Worm (Caenorhabditis elegans) whole organism, late embryonic: ENCODE measurements around the gene gcl-1.

Source experiments
- C38D4.7 ChIP-seq: fragments of 200-800 bp; sonication (Bioruptor generic); optimal IDR thresholded peaks from 2 replicates; lab custom pipeline; 2018; ENCODE audit warnings: mild to moderate bottlenecking, missing genetic modification characterization, moderate library complexity, missing compliant biosample characterization
- K02D7.2 ChIP-seq: sonication (generic microtip); optimal IDR thresholded peaks from 2 replicates; lab custom pipeline; 2017; ENCODE audit warnings: mild to moderate bottlenecking, missing genetic modification characterization, missing compliant biosample characterization
- K09A11.1 ChIP-seq: sonication (generic microtip); optimal IDR thresholded peaks from 2 replicates; lab custom pipeline; 2017; ENCODE audit warnings: antibody characterized with exemption, mild to moderate bottlenecking, missing genetic modification characterization, missing compliant biosample characterization; ENCODE audit not compliant: insufficient read depth
- ahr-1 ChIP-seq: sonication (generic microtip); optimal IDR thresholded peaks from 2 replicates; lab custom pipeline; 2016; ENCODE audit warnings: missing genetic modification characterization, missing compliant biosample characterization
- ceh-14 ChIP-seq: sonication (generic microtip); optimal IDR thresholded peaks from 2 replicates; lab custom pipeline; 2016; ENCODE audit warnings: missing genotype, missing genetic modification characterization, missing compliant biosample characterization
- ceh-2 ChIP-seq: sonication (generic microtip); optimal IDR thresholded peaks from 2 replicates; lab custom pipeline; 2016; ENCODE audit warnings: missing genotype, missing genetic modification characterization, missing compliant biosample characterization
- ceh-24 ChIP-seq: sonication (generic microtip); optimal IDR thresholded peaks from 2 replicates; lab custom pipeline; 2016; ENCODE audit warnings: mild to moderate bottlenecking, missing genetic modification characterization, missing compliant biosample characterization
- ceh-30 ChIP-seq: fragments of 150-350 bp; optimal IDR thresholded peaks from 2 replicates; lab custom pipeline; 2014; ENCODE audit warnings: missing biosample characterization, missing genetic modification characterization
- ceh-6 ChIP-seq: fragments of 200-800 bp; sonication (Bioruptor generic); optimal IDR thresholded peaks from 2 replicates; lab custom pipeline; 2018; ENCODE audit warnings: mild to moderate bottlenecking, missing genetic modification characterization, missing compliant biosample characterization
- ceh-9 ChIP-seq: sonication (generic microtip); optimal IDR thresholded peaks from 2 replicates; lab custom pipeline; 2016; ENCODE audit warnings: mild to moderate bottlenecking, missing genetic modification characterization, inconsistent platforms, missing compliant biosample characterization
- dmd-4 ChIP-seq: sonication (generic microtip); optimal IDR thresholded peaks from 2 replicates; lab custom pipeline; 2016; ENCODE audit warnings: borderline replicate concordance, missing genetic modification characterization, missing compliant biosample characterization
- elt-2 ChIP-seq: sonication (generic microtip); optimal IDR thresholded peaks from 2 replicates; lab custom pipeline; 2016; ENCODE audit warnings: missing genetic modification reagents, missing genetic modification characterization, missing compliant biosample characterization
- eyg-1 ChIP-seq: sonication (generic microtip); optimal IDR thresholded peaks from 2 replicates; lab custom pipeline; 2016; ENCODE audit warnings: missing genotype, missing genetic modification characterization, missing compliant biosample characterization
- fkh-10 ChIP-seq: fragments of 150-350 bp; optimal IDR thresholded peaks from 2 replicates; lab custom pipeline; 2014; ENCODE audit warnings: missing biosample characterization, missing genetic modification reagents, missing genetic modification characterization
- fkh-6 ChIP-seq: sonication (generic microtip); optimal IDR thresholded peaks from 2 replicates; lab custom pipeline; 2016; ENCODE audit warnings: missing genetic modification characterization, missing compliant biosample characterization
- hlh-13 ChIP-seq: fragments of 200-800 bp; sonication (Bioruptor generic); optimal IDR thresholded peaks from 2 replicates; lab custom pipeline; 2018; ENCODE audit warnings: mild to moderate bottlenecking, missing genetic modification characterization, missing compliant biosample characterization
- hlh-15 ChIP-seq: sonication (generic microtip); optimal IDR thresholded peaks from 2 replicates; lab custom pipeline; 2016; ENCODE audit warnings: missing genetic modification characterization, missing compliant biosample characterization
- hlh-30 ChIP-seq: sonication (generic microtip); optimal IDR thresholded peaks from 2 replicates; lab custom pipeline; 2017; ENCODE audit warnings: antibody characterized with exemption, missing genetic modification characterization, missing compliant biosample characterization; ENCODE audit not compliant: insufficient read depth
- hlh-6 ChIP-seq: sonication (generic microtip); optimal IDR thresholded peaks from 2 replicates; lab custom pipeline; 2016; ENCODE audit warnings: missing genotype, missing genetic modification characterization, missing compliant biosample characterization
- hlh-8 ChIP-seq: sonication (generic microtip); optimal IDR thresholded peaks from 2 replicates; lab custom pipeline; 2016; ENCODE audit warnings: missing genotype, missing genetic modification characterization, missing compliant biosample characterization
- lim-6 ChIP-seq: sonication (generic microtip); optimal IDR thresholded peaks from 2 replicates; lab custom pipeline; 2016; ENCODE audit warnings: missing genetic modification characterization, missing compliant biosample characterization
- lin-11 ChIP-seq: fragments of 200-800 bp; sonication (Bioruptor generic); optimal IDR thresholded peaks from 2 replicates; lab custom pipeline; 2018; ENCODE audit warnings: mild to moderate bottlenecking, missing genetic modification characterization, missing compliant biosample characterization
- mec-3 ChIP-seq: sonication (generic microtip); optimal IDR thresholded peaks from 2 replicates; lab custom pipeline; 2016; ENCODE audit warnings: borderline replicate concordance, missing genetic modification characterization, missing compliant biosample characterization
- nfya-1 ChIP-seq: sonication (generic microtip); optimal IDR thresholded peaks from 2 replicates; lab custom pipeline; 2017; ENCODE audit warnings: missing genetic modification characterization, mild to moderate bottlenecking, missing compliant biosample characterization, antibody characterized with exemption, moderate library complexity
- npax-4 ChIP-seq: sonication (generic microtip); optimal IDR thresholded peaks from 2 replicates; lab custom pipeline; 2016; ENCODE audit warnings: missing genetic modification characterization, missing compliant biosample characterization
- odd-2 ChIP-seq: sonication (generic microtip); optimal IDR thresholded peaks from 2 replicates; lab custom pipeline; 2017; ENCODE audit warnings: antibody characterized with exemption, mild to moderate bottlenecking, missing genetic modification characterization, missing compliant biosample characterization
- pag-3 ChIP-seq: sonication (generic microtip); optimal IDR thresholded peaks from 2 replicates; lab custom pipeline; 2016; ENCODE audit warnings: missing compliant biosample characterization, missing genetic modification characterization, borderline replicate concordance
- pat-9 ChIP-seq: fragments of 200-800 bp; sonication (Bioruptor generic); optimal IDR thresholded peaks from 2 replicates; lab custom pipeline; 2018; ENCODE audit warnings: mild to moderate bottlenecking, missing genetic modification characterization, moderate library complexity, missing compliant biosample characterization
- pax-1 ChIP-seq: fragments of 150-350 bp; optimal IDR thresholded peaks from 2 replicates; lab custom pipeline; 2014; ENCODE audit warnings: missing biosample characterization, missing genetic modification characterization
- pha-2 ChIP-seq: sonication (generic microtip); optimal IDR thresholded peaks from 2 replicates; lab custom pipeline; 2017; ENCODE audit warnings: mild to moderate bottlenecking, missing genetic modification characterization, missing compliant biosample characterization
- pros-1 ChIP-seq: fragments of 150-350 bp; optimal IDR thresholded peaks from 2 replicates; lab custom pipeline; 2014; ENCODE audit warnings: missing biosample characterization, missing genetic modification reagents, missing genetic modification characterization
- sox-4 ChIP-seq: sonication (generic microtip); optimal IDR thresholded peaks from 2 replicates; lab custom pipeline; 2017; ENCODE audit warnings: mild to moderate bottlenecking, missing genetic modification characterization, inconsistent platforms, missing compliant biosample characterization
- syd-9 ChIP-seq: sonication (generic microtip); optimal IDR thresholded peaks from 2 replicates; lab custom pipeline; 2016; ENCODE audit warnings: mild to moderate bottlenecking, missing genetic modification characterization, moderate library complexity, missing compliant biosample characterization
- tbx-2 ChIP-seq: sonication (generic microtip); optimal IDR thresholded peaks from 2 replicates; lab custom pipeline; 2016; ENCODE audit warnings: missing genetic modification characterization, missing compliant biosample characterization
- tbx-7 ChIP-seq: sonication (generic microtip); optimal IDR thresholded peaks from 2 replicates; lab custom pipeline; 2016; ENCODE audit warnings: missing genotype, missing genetic modification characterization, missing compliant biosample characterization
- ttx-3 ChIP-seq: sonication (generic microtip); optimal IDR thresholded peaks from 2 replicates; lab custom pipeline; 2016; ENCODE audit warnings: missing genetic modification reagents, missing genetic modification characterization, missing compliant biosample characterization
- unc-3 ChIP-seq, 2 experiments: fragments of 200-800 bp in 1 of 2; sonication (Bioruptor generic) in 1 of 2; sonication (generic microtip) in 1 of 2; conservative IDR thresholded peaks in 1 of 2; optimal IDR thresholded peaks in 1 of 2; 2 replicates each; pipeline versions ENCODE4 v1.3.6 to Lab custom; 2016 to 2022; ENCODE audit warnings: missing compliant biosample characterization in 2 of 2, missing genetic modification characterization in 2 of 2, missing genetic modification reagents in 1 of 2
- unc-42 ChIP-seq: sonication (generic microtip); optimal IDR thresholded peaks from 2 replicates; lab custom pipeline; 2016; ENCODE audit warnings: missing genotype, missing genetic modification characterization, missing compliant biosample characterization
- ztf-16 ChIP-seq: sonication (generic microtip); optimal IDR thresholded peaks from 2 replicates; lab custom pipeline; 2017; ENCODE audit warnings: missing genetic modification characterization, missing compliant biosample characterization

The gcl-1 gene

DNA sequence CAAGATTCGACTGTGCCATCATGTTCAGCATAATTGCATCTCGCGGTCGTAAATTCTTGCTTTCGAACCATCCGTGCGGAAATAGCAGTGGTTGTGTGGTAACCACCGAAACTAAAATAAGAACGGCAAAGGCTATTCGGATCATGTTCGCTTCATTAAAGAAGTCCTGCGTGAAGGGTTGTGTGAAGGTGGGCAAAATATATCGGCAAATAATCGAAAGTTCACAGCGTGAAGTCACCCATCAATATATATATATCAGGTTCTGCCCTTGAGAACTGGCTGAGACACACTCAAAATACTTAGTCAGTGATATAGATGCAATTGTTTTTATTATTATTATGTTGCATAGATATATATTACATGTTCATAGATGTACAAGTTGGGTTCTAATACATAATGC, 4.7 kb downstream of the gcl-1 start, which contains the start of gene Y62E10A.19:
Gene Y62E10A.19, minus strand, starts transcription at position 289 of the 400 bp plus-strand sequence.
- TF ChIP-seq odd-2 (tag; lab: Kevin White, UChicago) (no peak), pax-1 (tag; lab: Kevin White, UChicago) (no peak), ceh-24 (no peak), ahr-1 (tag; lab: Kevin White, UChicago) (no peak), ceh-30 (tag; lab: Kevin White, UChicago) (no peak), mec-3 (tag; lab: Kevin White, UChicago) (no peak), tbx-2 (tag; lab: Kevin White, UChicago) (no peak), K02D7.2 (no peak), syd-9 (tag; lab: Kevin White, UChicago) (no peak)
- TF ChIP-seq, all 69 proteins: peak for 0

DNA sequence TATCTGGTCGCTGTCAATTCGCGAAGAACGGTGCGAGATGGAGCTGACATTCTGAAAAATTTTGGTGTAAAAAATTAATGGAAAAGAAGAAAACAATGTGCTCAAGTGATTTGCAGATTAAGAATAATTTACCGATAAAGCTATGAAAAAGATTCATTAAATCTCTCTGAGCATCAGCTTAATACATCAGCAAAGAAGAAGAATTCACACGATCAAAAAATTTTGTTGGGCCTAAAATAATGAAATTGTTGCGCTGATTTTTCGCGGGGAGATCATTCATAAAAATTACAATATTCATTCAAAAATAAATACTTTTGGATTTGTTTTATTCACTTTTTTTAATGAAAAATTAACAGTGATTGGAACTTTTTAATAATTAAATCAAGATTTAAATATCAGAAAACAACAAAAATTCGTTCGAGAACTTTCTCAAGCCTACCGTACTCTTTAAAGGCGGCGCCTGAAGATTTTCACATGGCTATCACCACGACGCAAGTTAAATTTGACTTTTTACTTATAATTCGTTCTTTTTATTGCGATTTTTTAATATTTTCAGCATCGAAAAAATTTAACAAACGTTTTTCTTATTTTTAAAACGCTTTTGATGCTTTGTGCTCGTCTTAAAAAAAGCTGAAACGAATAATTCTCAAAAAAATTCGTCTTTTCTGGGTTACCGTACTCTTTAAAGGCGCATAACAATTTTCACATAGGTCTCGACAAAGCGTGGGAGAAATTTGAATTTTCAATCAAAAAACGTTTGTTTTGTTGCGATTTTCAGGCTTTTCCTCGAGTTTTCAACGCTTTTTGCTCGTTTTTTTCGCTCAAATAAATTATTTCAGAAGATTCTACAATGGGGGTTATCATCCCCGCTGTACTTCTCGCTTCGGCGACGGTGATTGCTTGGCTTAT, 12.0 kb downstream of the gcl-1 start, which contains the start of the genes memi-2 and cyp-31A5:
Gene memi-2, minus strand, starts transcription at position 51 of the 909 bp plus-strand sequence.
Gene cyp-31A5, plus strand, starts transcription at position 834 of the 909 bp plus-strand sequence.
- TF ChIP-seq ceh-14 (tag; lab: Kevin White, UChicago) (no peak), tbx-2 (tag; lab: Kevin White, UChicago) (no peak), pag-3 (tag; lab: Kevin White, UChicago) (no peak), hlh-8 (no peak), elt-2 (tag; lab: Kevin White, UChicago) (no peak), hlh-6 (no peak), ceh-6 (GFP tag; lab: Kevin White, UChicago) (no peak), hlh-30 (tag; lab: Kevin White, UChicago) (no peak), ttx-3 (tag; lab: Kevin White, UChicago) (no peak), mec-3 (tag; lab: Kevin White, UChicago) (no peak), pat-9 (no peak), dmd-4 (no peak), unc-3 (GFP tag; conservative IDR thresholded peaks at IDR 0.05; lab: Robert Waterston, UW) (no peak), unc-3 (tag; optimal IDR thresholded peaks at IDR 0.05; lab: Kevin White, UChicago) (no peak), K09A11.1 (tag; lab: Kevin White, UChicago) (no peak)

DNA sequence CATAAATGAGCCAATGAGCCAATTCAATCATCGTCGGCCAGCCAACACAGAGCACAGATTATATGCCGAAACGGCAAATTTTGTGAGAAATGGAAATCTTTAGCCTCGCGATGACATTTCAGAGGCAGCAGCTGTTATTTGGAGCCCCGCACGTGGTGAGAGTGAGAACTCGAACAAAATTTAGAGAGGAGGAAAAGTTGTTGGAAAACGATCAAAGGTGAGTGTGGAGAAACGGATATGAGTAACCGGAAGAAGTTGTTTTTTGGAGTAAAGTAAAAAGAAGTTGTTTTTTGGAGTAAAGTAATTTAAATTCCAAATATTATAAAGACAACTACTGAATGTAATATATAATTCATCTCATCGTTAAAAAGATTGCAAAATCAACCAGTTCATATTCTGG, 14.0 kb downstream of the gcl-1 start, which contains the start of gene Y62E10A.13:
Gene Y62E10A.13, minus strand, starts transcription at position 326 of the 400 bp plus-strand sequence.
- TF ChIP-seq elt-2 (tag; lab: Kevin White, UChicago) = no peak
- no peak for TF ChIP-seq hlh-15 (tag; lab: Kevin White, UChicago)
- no peak for TF ChIP-seq unc-42 (tag; lab: Kevin White, UChicago)
- no peak for TF ChIP-seq lim-6 (tag; lab: Kevin White, UChicago)
- no peak for TF ChIP-seq ceh-2 (tag; lab: Kevin White, UChicago)
- no peak for TF ChIP-seq ceh-30 (tag; lab: Kevin White, UChicago)
- TF ChIP-seq npax-4 (tag; lab: Kevin White, UChicago) = no peak
- TF ChIP-seq, all 69 proteins: peak for 0

DNA sequence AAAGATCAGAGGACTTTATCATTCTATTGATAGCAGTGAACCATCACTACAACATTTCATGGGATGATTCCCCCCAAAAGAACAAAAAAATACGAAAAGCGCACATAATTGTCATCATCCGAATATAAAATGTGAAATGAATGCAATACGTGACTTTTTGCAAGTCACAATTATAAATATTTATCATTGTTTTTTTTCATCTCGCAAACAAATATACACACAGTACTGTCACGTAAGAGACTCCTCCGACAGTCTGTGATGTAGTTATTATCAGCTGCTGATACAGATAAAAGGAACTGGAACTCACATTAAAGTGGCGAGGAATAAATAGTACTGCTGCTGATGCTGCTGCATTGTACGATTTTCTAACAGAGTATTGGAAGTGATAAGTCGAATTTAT, 16.3 kb downstream of the gcl-1 start:
- TF ChIP-seq nfya-1 (no peak), K02D7.2 (no peak), pha-2 (no peak), hlh-30 (tag; lab: Kevin White, UChicago) (no peak), hlh-13 (GFP tag; lab: Kevin White, UChicago) (no peak), elt-2 (tag; lab: Kevin White, UChicago) (peak; percentile 78), unc-3 (GFP tag; conservative IDR thresholded peaks at IDR 0.05; lab: Robert Waterston, UW) (no peak), unc-3 (tag; optimal IDR thresholded peaks at IDR 0.05; lab: Kevin White, UChicago) (no peak), ceh-6 (GFP tag; lab: Kevin White, UChicago) (no peak)

DNA sequence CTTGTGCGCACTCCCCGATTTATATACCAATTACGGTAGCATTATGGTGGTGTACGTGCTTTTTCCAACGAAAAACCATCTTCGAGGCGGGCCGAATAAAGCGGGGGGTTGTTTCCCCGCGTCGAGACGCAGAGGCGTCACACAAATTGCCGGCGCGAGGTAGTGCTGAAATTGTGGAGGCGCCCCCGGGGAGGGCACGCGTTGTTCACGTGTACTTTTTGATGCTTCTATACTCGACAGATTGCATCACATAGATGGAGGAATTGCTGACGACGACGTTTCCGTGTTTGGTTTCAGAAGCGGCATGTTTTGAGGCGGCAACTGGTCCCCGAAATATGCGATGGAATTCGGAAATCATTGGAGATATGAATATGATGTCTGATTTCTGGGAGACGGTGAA, 17.4 kb downstream of the gcl-1 start:
- no peak for TF ChIP-seq mec-3 (tag; lab: Kevin White, UChicago)
- TF ChIP-seq fkh-6 (tag; lab: Kevin White, UChicago) = no peak
- TF ChIP-seq pha-2 = no peak
- TF ChIP-seq sox-4 (tag; lab: Kevin White, UChicago) = no peak
- TF ChIP-seq pros-1 (tag; lab: Kevin White, UChicago) = peak; percentile 6
- TF ChIP-seq eyg-1 (tag; lab: Kevin White, UChicago) = no peak
- no peak for TF ChIP-seq C38D4.7 (GFP tag; lab: Kevin White, UChicago)
- no peak for TF ChIP-seq ceh-14 (tag; lab: Kevin White, UChicago)
- TF ChIP-seq ztf-16 (tag; lab: Kevin White, UChicago) = peak; percentile 5
- no peak for TF ChIP-seq hlh-8
- no peak for TF ChIP-seq tbx-2 (tag; lab: Kevin White, UChicago)
- TF ChIP-seq elt-2 (tag; lab: Kevin White, UChicago) = no peak
- TF ChIP-seq tbx-7 (tag; lab: Kevin White, UChicago) = no peak
- TF ChIP-seq fkh-10 (GFP tag; lab: Kevin White, UChicago) = no peak
- no peak for TF ChIP-seq lin-11 (tag; lab: Kevin White, UChicago)
- TF ChIP-seq ceh-9 = peak; percentile 30
